Worm (Caenorhabditis elegans): Measurements from ENCODE around the gene fahd-1.

DNA sequence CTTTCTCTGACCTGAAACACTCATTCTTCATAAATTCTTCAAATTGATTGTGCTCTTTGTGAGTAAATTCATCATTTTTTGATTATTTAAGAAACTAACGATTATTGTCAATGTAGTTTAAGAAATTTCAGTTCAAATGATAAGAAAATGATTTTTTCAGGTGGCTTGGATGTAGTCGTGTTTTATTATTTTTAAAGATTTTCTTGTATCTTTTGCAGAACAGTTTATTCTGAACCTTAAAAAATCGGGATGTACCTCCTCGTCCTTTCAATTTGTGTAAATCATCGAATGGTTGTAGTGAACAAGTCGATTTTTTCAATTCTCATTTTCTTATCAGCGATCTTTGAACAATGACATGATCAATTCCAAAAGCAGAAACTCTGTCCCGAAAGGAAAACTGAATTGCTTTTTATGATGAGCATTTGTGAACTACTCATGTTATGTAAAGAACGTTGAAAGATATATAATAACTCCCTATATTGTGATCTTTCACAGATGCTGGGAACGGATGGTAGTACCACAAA is 26.8 kb upstream of the fahd-1 start, which contains the start of gene slc-17.3:
- TF ChIP-seq aly-2 (tag; optimal IDR thresholded peaks at IDR 0.05) (no peak), lsy-12 (tag; optimal IDR thresholded peaks at IDR 0.05) (no peak), nhr-12 (tag; optimal IDR thresholded peaks at IDR 0.05) (no peak), sea-2 (GFP tag; optimal IDR thresholded peaks at IDR 0.05) (no peak), nfya-1 (tag; optimal IDR thresholded peaks at IDR 0.05; ENCODE audit: insufficient read depth) (no peak), ceh-16 (tag; optimal IDR thresholded peaks at IDR 0.05) (no peak), snpc-4 (tag; optimal IDR thresholded peaks at IDR 0.05) (no peak), mdl-1 (tag; optimal IDR thresholded peaks at IDR 0.05) (no peak), nhr-76 (tag; optimal IDR thresholded peaks at IDR 0.05) (no peak), nhr-237 (tag; optimal IDR thresholded peaks at IDR 0.05) (no peak), ama-1 (optimal IDR thresholded peaks at IDR 0.05) (no peak), unc-39 (tag; optimal IDR thresholded peaks at IDR 0.05) (no peak)
